Worm (Caenorhabditis elegans): ENCODE results near the gene C29F9.5.

ce11 chrIII:159149-159548, 41.8 kb downstream of the C29F9.5 start:
- TF ChIP-seq elt-3 (tag; optimal IDR thresholded peaks at IDR 0.05) (no peak), pha-4 (tag; optimal IDR thresholded peaks at IDR 0.05) (no peak), blmp-1 (tag; optimal IDR thresholded peaks at IDR 0.05) (no peak), nhr-28 (tag; optimal IDR thresholded peaks at IDR 0.05) (no peak), lin-13 (tag; optimal IDR thresholded peaks at IDR 0.05) (no peak), M03D4.4 (tag; optimal IDR thresholded peaks at IDR 0.05) (no peak), unc-39 (tag; optimal IDR thresholded peaks at IDR 0.05) (no peak), nhr-12 (tag; optimal IDR thresholded peaks at IDR 0.05) (no peak), ces-1 (GFP tag; optimal IDR thresholded peaks at IDR 0.05) (no peak), nhr-237 (tag; optimal IDR thresholded peaks at IDR 0.05) (no peak), ztf-11 (tag; optimal IDR thresholded peaks at IDR 0.05) (no peak)

Measured in whole organism, mixed stage, embryonic.